Fruit fly (Drosophila melanogaster) whole organism, prepupa: ENCODE measurements around the gene CG3610.

ENCODE experiments used
- CG10631 ChIP-seq: fragments of 200-800 bp; sonication (Bioruptor generic); optimal IDR thresholded peaks from 2 replicates; lab custom pipeline; 2016; ENCODE audit warnings: missing biosample characterization, missing genetic modification characterization
- CG10669 ChIP-seq: fragments of 200-800 bp; sonication (Bioruptor generic); optimal IDR thresholded peaks from 3 replicates; lab custom pipeline; 2018; ENCODE audit warnings: missing biosample characterization, mild to moderate bottlenecking, missing genetic modification characterization, moderate library complexity
- CG11762 ChIP-seq: fragments of 200-800 bp; sonication (Bioruptor generic); optimal IDR thresholded peaks from 3 replicates; lab custom pipeline; 2016; ENCODE audit warnings: missing biosample characterization, missing genetic modification characterization; ENCODE audit not compliant: insufficient read depth
- CG11902 ChIP-seq: fragments of 200-800 bp; sonication (Bioruptor generic); optimal IDR thresholded peaks from 3 replicates; lab custom pipeline; 2016; ENCODE audit warnings: missing biosample characterization, missing genetic modification characterization
- CG1621 ChIP-seq: fragments of 200-800 bp; sonication (Bioruptor generic); optimal IDR thresholded peaks from 3 replicates; lab custom pipeline; 2018; ENCODE audit warnings: missing biosample characterization, mild to moderate bottlenecking, missing genetic modification characterization
- CG3032 ChIP-seq: fragments of 200-800 bp; optimal IDR thresholded peaks from 2 replicates; lab custom pipeline; 2019; ENCODE audit warnings: missing biosample characterization, mild to moderate bottlenecking, missing genetic modification characterization, moderate library complexity
- CG31627 ChIP-seq: fragments of 200-800 bp; sonication (Bioruptor generic); optimal IDR thresholded peaks from 3 replicates; lab custom pipeline; 2016; ENCODE audit warnings: missing biosample characterization, missing genetic modification characterization
- CG32006 ChIP-seq: fragments of 200-800 bp; sonication (Bioruptor generic); optimal IDR thresholded peaks from 3 replicates; lab custom pipeline; 2017; ENCODE audit warnings: missing biosample characterization, mild to moderate bottlenecking, missing genetic modification characterization
- CG34406 ChIP-seq: fragments of 200-800 bp; sonication (Bioruptor generic); optimal IDR thresholded peaks from 3 replicates; lab custom pipeline; 2016; ENCODE audit warnings: missing biosample characterization, missing genetic modification characterization
- CG3919 ChIP-seq: fragments of 200-800 bp; sonication (Bioruptor generic); optimal IDR thresholded peaks from 3 replicates; lab custom pipeline; 2016; ENCODE audit warnings: missing biosample characterization, missing genetic modification characterization
- CG4318 ChIP-seq: fragments of 200-800 bp; sonication (Bioruptor generic); optimal IDR thresholded peaks from 3 replicates; lab custom pipeline; 2017; ENCODE audit warnings: missing biosample characterization, mild to moderate bottlenecking, missing genetic modification characterization
- CG6163 ChIP-seq: fragments of 200-800 bp; sonication (Bioruptor generic); IDR thresholded peaks from 3 replicates; pipeline ENCODE4 v1.3.6; 2022; ENCODE audit warnings: missing biosample characterization, missing genetic modification characterization
- CG6792 ChIP-seq: fragments of 200-800 bp; sonication (Bioruptor generic); optimal IDR thresholded peaks from 3 replicates; lab custom pipeline; 2016; ENCODE audit warnings: missing biosample characterization, missing genetic modification characterization
- CG6808 ChIP-seq: fragments of 200-800 bp; sonication (Bioruptor generic); optimal IDR thresholded peaks from 3 replicates; lab custom pipeline; 2017; ENCODE audit warnings: missing biosample characterization, missing genetic modification characterization, mild to moderate bottlenecking, moderate library complexity, missing genetic modification reagents
- CG7368 ChIP-seq: fragments of 200-800 bp; sonication (Bioruptor generic); optimal IDR thresholded peaks from 3 replicates; lab custom pipeline; 2016; ENCODE audit warnings: missing biosample characterization, missing genetic modification characterization
- CG8119 ChIP-seq: fragments of 200-800 bp; sonication (Bioruptor generic); IDR thresholded peaks from 3 replicates; pipeline ENCODE4 v1.3.6; 2022; ENCODE audit warnings: missing biosample characterization, missing genetic modification characterization
- CG8319 ChIP-seq: fragments of 200-800 bp; sonication (Bioruptor generic); optimal IDR thresholded peaks from 3 replicates; lab custom pipeline; 2016; ENCODE audit warnings: missing biosample characterization, missing genetic modification characterization
- CG8632 ChIP-seq: fragments of 200-800 bp; sonication (Bioruptor generic); optimal IDR thresholded peaks from 3 replicates; lab custom pipeline; 2016; ENCODE audit warnings: missing biosample characterization, missing genetic modification characterization
- CG9139 ChIP-seq: fragments of 200-800 bp; sonication (Bioruptor generic); optimal IDR thresholded peaks from 3 replicates; lab custom pipeline; 2017; ENCODE audit warnings: missing biosample characterization, mild to moderate bottlenecking, missing genetic modification characterization
- Eip75B ChIP-seq: fragments of 200-800 bp; sonication (Bioruptor generic); optimal IDR thresholded peaks from 3 replicates; lab custom pipeline; 2016; ENCODE audit warnings: missing biosample characterization, missing genetic modification characterization
- Eip78C ChIP-seq: fragments of 200-800 bp; sonication (Bioruptor generic); peaks from one replicate; lab custom pipeline; 2016; ENCODE audit warnings: missing biosample characterization, missing genetic modification characterization
- Ets21C ChIP-seq: fragments of 200-800 bp; sonication (Bioruptor generic); optimal IDR thresholded peaks from 3 replicates; lab custom pipeline; 2016; ENCODE audit warnings: missing biosample characterization, missing genetic modification characterization
- Gug ChIP-seq: fragments of 200-800 bp; sonication (Bioruptor generic); IDR thresholded peaks from 2 replicates; pipeline ENCODE4 v1.3.6; 2022; ENCODE audit warnings: missing biosample characterization, missing genetic modification characterization
- Met ChIP-seq: fragments of 200-800 bp; sonication (Bioruptor generic); optimal IDR thresholded peaks from 3 replicates; lab custom pipeline; 2016; ENCODE audit warnings: missing biosample characterization, missing genetic modification characterization
- Smox ChIP-seq: fragments of 200-800 bp; sonication (Bioruptor generic); optimal IDR thresholded peaks from 3 replicates; lab custom pipeline; 2016; ENCODE audit warnings: missing biosample characterization, missing genetic modification characterization
- Sox102F ChIP-seq: fragments of 200-800 bp; sonication (Bioruptor generic); optimal IDR thresholded peaks from 2 replicates; lab custom pipeline; 2016; ENCODE audit warnings: missing biosample characterization, mild to moderate bottlenecking, missing genetic modification characterization
- achi ChIP-seq: fragments of 200-800 bp; sonication (Bioruptor generic); optimal IDR thresholded peaks from 3 replicates; lab custom pipeline; 2016; ENCODE audit warnings: missing biosample characterization, missing genetic modification characterization
- acj6 ChIP-seq: fragments of 200-800 bp; sonication (Bioruptor generic); optimal IDR thresholded peaks from 3 replicates; lab custom pipeline; 2016; ENCODE audit warnings: missing biosample characterization, missing genetic modification characterization
- cyc ChIP-seq: fragments of 200-800 bp; sonication (Bioruptor generic); optimal IDR thresholded peaks from 3 replicates; lab custom pipeline; 2016; ENCODE audit warnings: missing biosample characterization, missing genetic modification characterization
- dac ChIP-seq: fragments of 200-800 bp; sonication (Bioruptor generic); optimal IDR thresholded peaks from 2 replicates; lab custom pipeline; 2017; ENCODE audit warnings: missing biosample characterization, mild to moderate bottlenecking, missing genetic modification characterization
- eg ChIP-seq: fragments of 200-800 bp; sonication (Bioruptor generic); IDR thresholded peaks from 3 replicates; pipeline ENCODE4 v1.3.6; 2022; ENCODE audit warnings: missing biosample characterization, missing genetic modification characterization
- esn ChIP-seq: fragments of 200-800 bp; sonication (Bioruptor generic); optimal IDR thresholded peaks from 2 replicates; lab custom pipeline; 2016; ENCODE audit warnings: missing biosample characterization, mild to moderate bottlenecking, missing genetic modification characterization, moderate library complexity
- lz ChIP-seq: fragments of 200-800 bp; sonication (Bioruptor generic); optimal IDR thresholded peaks from 3 replicates; lab custom pipeline; 2016; ENCODE audit warnings: missing biosample characterization, missing genetic modification characterization
- net ChIP-seq: fragments of 200-800 bp; sonication (Bioruptor generic); optimal IDR thresholded peaks from 3 replicates; lab custom pipeline; 2016; ENCODE audit warnings: missing biosample characterization, missing genetic modification characterization
- pdm3 ChIP-seq: fragments of 200-800 bp; sonication (Bioruptor generic); optimal IDR thresholded peaks from 3 replicates; lab custom pipeline; 2016; ENCODE audit warnings: missing biosample characterization, missing genetic modification characterization
- vri ChIP-seq: fragments of 200-800 bp; sonication (Bioruptor generic); optimal IDR thresholded peaks from 3 replicates; lab custom pipeline; 2016; ENCODE audit warnings: missing biosample characterization, mild to moderate bottlenecking, missing genetic modification characterization

Gene CG3610

DNA sequence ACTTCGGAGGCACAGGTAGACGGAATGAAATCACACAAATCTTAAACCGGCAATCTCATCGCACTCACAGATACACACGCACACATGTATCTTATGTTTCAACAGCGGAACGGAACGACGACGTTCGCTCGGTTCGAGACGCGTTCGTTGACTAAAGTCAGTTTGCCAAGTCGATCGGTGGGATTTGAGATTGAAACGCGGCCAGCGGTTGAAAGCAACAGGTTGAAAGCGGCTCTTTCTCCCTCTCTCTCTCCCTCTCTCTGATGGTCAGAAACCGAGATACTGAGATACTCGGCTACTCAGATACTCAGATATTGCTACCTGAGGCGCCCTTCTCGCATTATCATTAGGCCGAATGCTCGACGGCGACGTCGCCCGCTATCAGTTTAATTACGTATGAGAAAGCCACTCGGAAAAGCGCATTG is 8.9 kb downstream of the CG3610 start (continued):
- TF ChIP-seq CG34406 (GFP tag; lab: Kevin White, UChicago) (peak; percentile 37), vri (GFP tag; lab: Kevin White, UChicago) (peak; percentile 81), CG11902 (GFP tag; lab: Kevin White, UChicago) (no peak), CG6792 (peak; percentile 49), CG8632 (peak; percentile 44), CG10669 (GFP tag; lab: Kevin White, UChicago) (peak; percentile 32), lz (peak; percentile 28), CG6808 (GFP tag; lab: Kevin White, UChicago) (peak; percentile 62), pdm3 (GFP tag; lab: Kevin White, UChicago) (peak; percentile 15), Eip75B (GFP tag; lab: Kevin White, UChicago) (peak; percentile 46), Smox (GFP tag; lab: Kevin White, UChicago) (no peak), CG32006 (GFP tag; lab: Kevin White, UChicago) (no peak), CG3919 (peak; percentile 82), CG11762 (GFP tag; lab: Kevin White, UChicago) (peak; percentile 27), Gug (peak; percentile 17; the same call in 1 of the 2 replicates), Ets21C (GFP tag; lab: Kevin White, UChicago) (no peak), CG3032 (tag; lab: Kevin White, UChicago) (no peak), Eip78C (GFP tag; lab: Kevin White, UChicago) (peak; percentile 91), CG7368 (GFP tag; lab: Kevin White, UChicago) (peak; percentile 42), CG6163 (GFP tag; lab: Robert Waterston, UW) (peak; percentile 79), esn (peak; percentile 71), eg (GFP tag; lab: Robert Waterston, UW) (peak; percentile 70; the same call in 2 of the 3 replicates), CG8119 (GFP tag; lab: Robert Waterston, UW) (peak; percentile 52; the same call in 1 of the 3 replicates), acj6 (GFP tag; lab: Kevin White, UChicago) (no peak), Met (GFP tag; lab: Kevin White, UChicago) (peak; percentile 46), achi (GFP tag; lab: Kevin White, UChicago) (peak; percentile 54), CG31627 (no peak), net (GFP tag; lab: Kevin White, UChicago) (peak; percentile 70), CG9139 (GFP tag; lab: Kevin White, UChicago) (peak; percentile 72), Sox102F (GFP tag; lab: Kevin White, UChicago) (peak; percentile 79), cyc (GFP tag; lab: Kevin White, UChicago) (no peak)

DNA sequence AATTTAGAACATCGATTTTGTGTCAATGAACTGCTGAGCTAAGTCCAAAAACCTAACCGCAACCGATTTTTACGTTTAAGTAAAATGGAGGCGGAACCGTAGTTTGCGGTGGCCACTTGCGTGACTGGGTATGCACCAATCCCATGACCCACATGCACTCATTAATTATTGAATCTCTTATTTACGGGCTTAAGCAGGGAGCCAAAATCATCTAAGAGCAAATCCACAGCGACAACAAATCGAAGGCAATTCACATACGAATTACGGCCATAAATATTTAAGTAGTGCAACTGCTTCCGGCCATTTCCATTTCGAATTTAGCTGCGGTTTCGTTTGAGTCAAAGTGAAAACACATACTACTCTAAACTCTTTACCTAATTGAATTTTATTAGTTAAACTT is 20.0 kb downstream of the CG3610 start:
- TF ChIP-seq Met (GFP tag; lab: Kevin White, UChicago) (no peak), vri (GFP tag; lab: Kevin White, UChicago) (no peak), acj6 (GFP tag; lab: Kevin White, UChicago) (no peak), Eip75B (GFP tag; lab: Kevin White, UChicago) (no peak), CG6792 (no peak), dac (no peak)

DNA sequence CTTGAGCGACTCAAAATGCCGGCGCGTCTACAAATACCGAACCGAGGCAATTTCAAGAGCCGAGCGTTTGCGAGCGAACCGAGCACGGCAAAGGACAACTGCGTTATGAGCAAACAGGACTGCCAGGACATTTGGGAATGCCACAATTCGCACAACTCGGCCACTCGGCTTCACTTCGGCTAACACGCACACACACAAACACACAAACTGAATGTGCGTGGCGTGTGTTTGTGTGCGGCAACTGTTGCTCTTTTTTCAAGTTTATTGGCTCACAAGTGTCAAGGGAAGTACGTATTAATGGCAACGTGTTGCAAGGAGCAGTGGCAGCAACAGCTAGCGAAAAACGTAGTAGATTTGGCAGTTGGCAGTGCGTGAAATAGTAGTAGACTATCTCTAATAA is 28.5 kb downstream of the CG3610 start:
- no peak for TF ChIP-seq Eip78C (GFP tag; lab: Kevin White, UChicago)
- no peak for TF ChIP-seq CG10631 (GFP tag; lab: Kevin White, UChicago)
- TF ChIP-seq Ets21C (GFP tag; lab: Kevin White, UChicago), result no peak

DNA sequence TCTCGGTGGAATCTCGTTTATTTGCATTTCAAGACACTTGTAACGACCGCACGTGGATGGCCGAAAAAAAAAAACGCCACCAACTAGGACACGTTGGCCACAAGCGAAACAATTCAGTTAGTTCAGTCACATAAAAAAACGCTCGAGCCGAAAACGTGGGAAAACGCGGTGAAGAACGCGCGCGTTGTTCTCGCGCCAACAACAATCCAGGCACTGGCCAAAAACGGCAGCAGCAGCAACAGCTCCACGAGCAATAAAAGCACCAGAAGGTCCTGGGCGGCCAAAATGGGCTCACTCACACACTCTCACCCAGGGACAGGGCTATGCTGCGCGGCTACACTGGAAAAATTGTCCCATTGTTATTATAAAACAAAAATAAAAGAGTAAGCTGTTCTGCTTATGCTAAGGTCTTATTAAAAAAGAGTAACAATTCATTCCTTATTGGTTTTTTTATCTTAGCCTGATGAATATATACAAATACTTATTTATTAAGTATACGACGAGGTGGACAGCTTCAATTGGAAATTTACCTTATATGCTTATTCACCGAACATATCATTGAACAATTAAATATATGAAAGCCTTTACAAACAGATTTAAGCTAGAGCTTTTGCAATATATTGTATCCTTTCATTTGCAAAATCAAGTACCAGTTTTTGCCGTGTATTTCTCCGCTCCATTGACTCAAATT is 30.6 kb downstream of the CG3610 start, which contains the start of gene btsz:
Gene btsz (minus strand): TSS at position 215 of the 691 bp plus-strand sequence.
- no peak for TF ChIP-seq CG8319
- TF ChIP-seq CG1621 (tag; lab: Kevin White, UChicago), result no peak
- peak; percentile 29 for TF ChIP-seq CG4318 (GFP tag; lab: Kevin White, UChicago)
